Fruit fly (Drosophila melanogaster): ENCODE measurements around the gene CG15533.
A peak's percentile ranks its signal among the peaks of the same experiment; 100 is the strongest.

The CG15533 gene

DNA sequence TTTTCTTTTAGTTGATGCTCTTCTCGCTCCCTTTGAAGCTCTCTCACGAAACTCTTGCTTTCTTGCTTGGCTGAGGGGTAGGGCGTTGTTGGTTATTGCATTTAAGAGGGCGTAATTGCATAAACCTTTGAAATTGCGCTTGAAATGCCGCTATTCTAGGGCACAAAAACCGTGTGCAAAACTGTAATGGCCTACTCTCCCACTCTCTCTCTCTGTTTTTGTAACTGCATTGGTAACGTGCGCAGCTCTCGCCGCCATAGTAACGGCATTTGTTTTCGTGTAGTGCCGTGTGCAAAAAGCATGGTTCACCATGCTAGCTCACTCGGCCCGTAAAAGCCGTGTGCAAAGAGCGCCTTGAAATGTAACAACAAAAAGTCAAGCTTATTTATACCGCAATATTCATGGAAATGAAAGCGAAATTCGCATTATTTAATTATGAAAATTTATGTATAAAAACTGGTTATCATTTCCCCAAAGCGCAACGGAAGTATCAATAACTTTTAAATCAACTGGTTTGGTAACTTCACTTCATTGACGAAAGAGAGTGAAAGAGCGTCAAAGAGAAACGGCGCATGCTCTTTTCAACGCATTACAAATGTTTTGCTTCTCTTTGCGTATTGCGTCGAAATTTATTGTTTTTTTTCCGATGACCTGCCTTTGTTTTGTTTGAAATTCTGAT, 41.7 kb upstream of the CG15533 start (continued):
- no peak for TF ChIP-seq slou (GFP tag; optimal IDR thresholded peaks at IDR 0.05)
- TF ChIP-seq yki (optimal IDR thresholded peaks at IDR 0.05) = peak; percentile 28
- peak; percentile 40; the same call in 1 of the 2 replicates for TF ChIP-seq sna (GFP tag; IDR thresholded peaks at IDR 0.05; ENCODE audit: partially characterized antibody)
- no peak for TF ChIP-seq Poxn (GFP tag; IDR thresholded peaks at IDR 0.05)
- TF ChIP-seq fd102C (GFP tag; optimal IDR thresholded peaks at IDR 0.05) = no peak
- TF ChIP-seq Pdp1 (GFP tag; optimal IDR thresholded peaks at IDR 0.05) = peak in 1 of 2 experiments; percentile 71
- TF ChIP-seq Bgb (GFP tag; IDR thresholded peaks at IDR 0.05; ENCODE audit: partially characterized antibody) = no peak
- no peak for TF ChIP-seq HLHmδ (GFP tag; optimal IDR thresholded peaks at IDR 0.05)
- TF ChIP-seq Oaz (GFP tag; IDR thresholded peaks at IDR 0.05) = no peak
- TF ChIP-seq ab (GFP tag; optimal IDR thresholded peaks at IDR 0.05) = no peak
- TF ChIP-seq trem (tag; optimal IDR thresholded peaks at IDR 0.05) = no peak
- TF ChIP-seq CG10979 (tag; optimal IDR thresholded peaks at IDR 0.05) = no peak
- no peak for TF ChIP-seq Chrac-16 (GFP tag; optimal IDR thresholded peaks at IDR 0.05)
- no peak for TF ChIP-seq CG14710 (tag; optimal IDR thresholded peaks at IDR 0.05)
- no peak for TF ChIP-seq Aef1 (GFP tag; IDR thresholded peaks at IDR 0.05)
- TF ChIP-seq ssp (GFP tag; IDR thresholded peaks at IDR 0.05) = no peak
- no peak for TF ChIP-seq Optix (GFP tag; IDR thresholded peaks at IDR 0.05)
- no peak for TF ChIP-seq Mad (GFP tag; optimal IDR thresholded peaks at IDR 0.05)
- TF ChIP-seq Elba2 (GFP tag; optimal IDR thresholded peaks at IDR 0.05) = no peak
- no peak for TF ChIP-seq CG14050 (GFP tag; IDR thresholded peaks at IDR 0.05)
- no peak for TF ChIP-seq Ssrp (tag; optimal IDR thresholded peaks at IDR 0.05)
- peak in 1 of 2 experiments; percentile 37 for TF ChIP-seq Eip74EF (GFP tag; optimal IDR thresholded peaks at IDR 0.05)
- no peak for TF ChIP-seq pnt (GFP tag; optimal IDR thresholded peaks at IDR 0.05)
- TF ChIP-seq CG4328 (GFP tag; optimal IDR thresholded peaks at IDR 0.05) = no peak
- TF ChIP-seq nom (GFP tag; optimal IDR thresholded peaks at IDR 0.05) = peak; percentile 57
- TF ChIP-seq dimm (GFP tag; IDR thresholded peaks at IDR 0.05) = no peak
- TF ChIP-seq CG11093 (GFP tag; IDR thresholded peaks at IDR 0.05) = no peak
- no peak for TF ChIP-seq Lpt (GFP tag; optimal IDR thresholded peaks at IDR 0.05)
- no peak for TF ChIP-seq danr (GFP tag; IDR thresholded peaks at IDR 0.05)
- TF ChIP-seq br (optimal IDR thresholded peaks at IDR 0.05) = no peak
- peak; percentile 4 for TF ChIP-seq scrt (GFP tag; optimal IDR thresholded peaks at IDR 0.05)
- TF ChIP-seq CG8944 (GFP tag; optimal IDR thresholded peaks at IDR 0.05) = no peak
- no peak for TF ChIP-seq CG17385 (GFP tag; optimal IDR thresholded peaks at IDR 0.05)
- no peak for TF ChIP-seq CG16813 (GFP tag; IDR thresholded peaks at IDR 0.05; ENCODE audit: partially characterized antibody)
- no peak for TF ChIP-seq CG2678 (tag; optimal IDR thresholded peaks at IDR 0.05)
- TF ChIP-seq chif (GFP tag; optimal IDR thresholded peaks at IDR 0.05) = no peak
- TF ChIP-seq nerfin-1 (tag; optimal IDR thresholded peaks at IDR 0.05) = peak; percentile 52
- TF ChIP-seq oc (tag; optimal IDR thresholded peaks at IDR 0.05) = peak; percentile 27
- no peak for TF ChIP-seq h (optimal IDR thresholded peaks at IDR 0.05)
- no peak for TF ChIP-seq gt (GFP tag; IDR thresholded peaks at IDR 0.05)
- no peak for TF ChIP-seq CG32772 (GFP tag; IDR thresholded peaks at IDR 0.05)
- TF ChIP-seq ci (GFP tag; IDR thresholded peaks at IDR 0.05) = 0 out of 3 replicates have a peak, but pooled peaks have one; percentile 28
- TF ChIP-seq CG2889 (GFP tag; IDR thresholded peaks at IDR 0.05) = no peak
- no peak for TF ChIP-seq psq (GFP tag; optimal IDR thresholded peaks at IDR 0.05)
- TF ChIP-seq repo (GFP tag; optimal IDR thresholded peaks at IDR 0.05) = no peak
- no peak for TF ChIP-seq hkb (optimal IDR thresholded peaks at IDR 0.05)
- TF ChIP-seq hkb (GFP tag; IDR thresholded peaks at IDR 0.05) = no peak
- TF ChIP-seq CG15514 (GFP tag; optimal IDR thresholded peaks at IDR 0.05) = peak; percentile 15
- peak; percentile 13 for TF ChIP-seq mirr (GFP tag; optimal IDR thresholded peaks at IDR 0.05)
- peak; percentile 30 for TF ChIP-seq Fer1 (GFP tag; optimal IDR thresholded peaks at IDR 0.05)
- TF ChIP-seq CG4730 (GFP tag; IDR thresholded peaks at IDR 0.05) = no peak
- TF ChIP-seq jing (GFP tag; optimal IDR thresholded peaks at IDR 0.05) = no peak

Data from whole organism, embryonic.